Fruit fly (Drosophila melanogaster) whole organism, embryonic: ENCODE measurements around the gene rempA.

ENCODE experiments used
- Atf6 ChIP-seq: fragments of 200-800 bp; sonication (Bioruptor generic); IDR thresholded peaks from 2 replicates; pipeline ENCODE4 v1.3.6; 2022; ENCODE audit warnings: missing biosample characterization, missing genetic modification characterization
- B-H2 ChIP-seq: fragments of 200-800 bp; sonication (Bioruptor generic); optimal IDR thresholded peaks from 2 replicates; lab custom pipeline; 2018; ENCODE audit warnings: missing biosample characterization, mild to moderate bottlenecking, missing genetic modification characterization
- CG10147 ChIP-seq: fragments of 200-800 bp; sonication (Bioruptor generic); optimal IDR thresholded peaks from 2 replicates; lab custom pipeline; 2019; ENCODE audit warnings: missing biosample characterization, mild to moderate bottlenecking, missing genetic modification characterization, moderate library complexity
- CG1024 ChIP-seq: fragments of 200-800 bp; sonication (Bioruptor generic); IDR thresholded peaks from 2 replicates; pipeline ENCODE4 v1.3.6; 2022; ENCODE audit warnings: missing biosample characterization, missing genetic modification characterization
- CG10274 ChIP-seq: fragments of 200-800 bp; sonication (Bioruptor generic); optimal IDR thresholded peaks from 3 replicates; lab custom pipeline; 2017; ENCODE audit warnings: missing biosample characterization, mild to moderate bottlenecking, missing genetic modification characterization
- CG10979 ChIP-seq: fragments of 200-800 bp; sonication (Bioruptor generic); optimal IDR thresholded peaks from 2 replicates; lab custom pipeline; 2018; ENCODE audit warnings: missing biosample characterization, mild to moderate bottlenecking, missing genetic modification characterization, moderate library complexity
- CG11560 ChIP-seq: fragments of 200-800 bp; sonication (Bioruptor generic); IDR thresholded peaks from 3 replicates; pipeline ENCODE4 v1.3.6; 2022; ENCODE audit warnings: missing biosample characterization, missing genetic modification characterization
- CG12391 ChIP-seq: fragments of 200-800 bp; sonication (Bioruptor generic); optimal IDR thresholded peaks from 3 replicates; lab custom pipeline; 2018; ENCODE audit warnings: missing biosample characterization, mild to moderate bottlenecking, missing genetic modification characterization, moderate library complexity
- CG13894 ChIP-seq: fragments of 200-800 bp; sonication (Bioruptor generic); optimal IDR thresholded peaks from 3 replicates; lab custom pipeline; 2018; ENCODE audit warnings: missing biosample characterization, mild to moderate bottlenecking, missing genetic modification characterization, moderate library complexity
- CG15073 ChIP-seq: fragments of 200-800 bp; sonication (Bioruptor generic); optimal IDR thresholded peaks from 2 replicates; lab custom pipeline; 2016; ENCODE audit warnings: missing biosample characterization, missing genetic modification characterization
- CG1603 ChIP-seq: fragments of 200-800 bp; sonication (Bioruptor generic); optimal IDR thresholded peaks from 2 replicates; lab custom pipeline; 2019; ENCODE audit warnings: missing biosample characterization, mild to moderate bottlenecking, missing genetic modification characterization, moderate library complexity
- CG16815 ChIP-seq: fragments of 200-800 bp; sonication (Bioruptor generic); optimal IDR thresholded peaks from 3 replicates; lab custom pipeline; 2017; ENCODE audit warnings: missing biosample characterization, mild to moderate bottlenecking, missing genetic modification characterization
- CG16863 ChIP-seq: fragments of 200-800 bp; sonication (Bioruptor generic); optimal IDR thresholded peaks from 3 replicates; lab custom pipeline; 2016; ENCODE audit warnings: missing biosample characterization, missing genetic modification characterization
- CG17328 ChIP-seq: fragments of 200-800 bp; sonication (Bioruptor generic); IDR thresholded peaks from 2 replicates; pipeline ENCODE4 v1.3.6; 2022; ENCODE audit warnings: missing biosample characterization, missing genetic modification characterization
- CG18476 ChIP-seq: fragments of 200-800 bp; sonication (Bioruptor generic); optimal IDR thresholded peaks from 2 replicates; lab custom pipeline; 2016; ENCODE audit warnings: missing biosample characterization, mild to moderate bottlenecking, missing genetic modification characterization
- CG18599 ChIP-seq: fragments of 200-800 bp; sonication (Bioruptor generic); optimal IDR thresholded peaks from 3 replicates; lab custom pipeline; 2017; ENCODE audit warnings: missing biosample characterization, missing genetic modification characterization, mild to moderate bottlenecking, moderate library complexity, missing genetic modification reagents
- CG2120 ChIP-seq: fragments of 200-800 bp; sonication (Bioruptor generic); optimal IDR thresholded peaks from 3 replicates; lab custom pipeline; 2016; ENCODE audit warnings: missing biosample characterization, missing genetic modification characterization
- CG2678 ChIP-seq: fragments of 200-800 bp; sonication (Bioruptor generic); optimal IDR thresholded peaks from 3 replicates; lab custom pipeline; 2019; ENCODE audit warnings: missing biosample characterization, mild to moderate bottlenecking, missing genetic modification characterization, moderate library complexity
- CG30403 ChIP-seq: fragments of 200-800 bp; sonication (Bioruptor generic); optimal IDR thresholded peaks from 3 replicates; lab custom pipeline; 2016; ENCODE audit warnings: missing biosample characterization, missing genetic modification characterization
- CG4707 ChIP-seq: fragments of 200-800 bp; sonication (Bioruptor generic); optimal IDR thresholded peaks from 2 replicates; lab custom pipeline; 2018; ENCODE audit warnings: missing biosample characterization, mild to moderate bottlenecking, missing genetic modification characterization, moderate library complexity
- CG7556 ChIP-seq: fragments of 200-800 bp; sonication (Bioruptor generic); optimal IDR thresholded peaks from 2 replicates; lab custom pipeline; 2017; ENCODE audit warnings: missing biosample characterization, mild to moderate bottlenecking, missing genetic modification characterization
- CG7839 ChIP-seq: fragments of 200-800 bp; sonication (Bioruptor generic); optimal IDR thresholded peaks from 3 replicates; lab custom pipeline; 2018; ENCODE audit warnings: missing biosample characterization, mild to moderate bottlenecking, missing genetic modification characterization, moderate library complexity
- CTCF ChIP-seq: fragments of 200-800 bp; sonication (Bioruptor generic); optimal IDR thresholded peaks from 2 replicates; lab custom pipeline; 2017; ENCODE audit warnings: missing biosample characterization, mild to moderate bottlenecking, missing genetic modification characterization, moderate library complexity
- CoRest ChIP-seq: fragments of 200-800 bp; sonication (Bioruptor generic); optimal IDR thresholded peaks from 3 replicates; lab custom pipeline; 2018; ENCODE audit warnings: missing biosample characterization, mild to moderate bottlenecking, missing genetic modification characterization, moderate library complexity
- D19A ChIP-seq: fragments of 200-800 bp; optimal IDR thresholded peaks from 3 replicates; lab custom pipeline; 2019; ENCODE audit warnings: missing biosample characterization, mild to moderate bottlenecking, missing genetic modification characterization, moderate library complexity
- Deaf1 ChIP-seq: fragments of 200-800 bp; optimal IDR thresholded peaks from 3 replicates; lab custom pipeline; 2019; ENCODE audit warnings: missing biosample characterization, mild to moderate bottlenecking, missing genetic modification characterization, moderate library complexity
- Dll ChIP-seq: fragments of 200-800 bp; sonication (Bioruptor generic); IDR thresholded peaks from 4 replicates; pipeline ENCODE4 v1.3.6; 2022; ENCODE audit warnings: missing biosample characterization, missing genetic modification characterization; ENCODE audit not compliant: partially characterized antibody
- Ets65A ChIP-seq: fragments of 200-800 bp; sonication (Bioruptor generic); peaks from one replicate; lab custom pipeline; 2016; ENCODE audit warnings: missing biosample characterization, missing genetic modification characterization
- Hmr ChIP-seq: fragments of 200-800 bp; sonication (Bioruptor generic); optimal IDR thresholded peaks from 3 replicates; lab custom pipeline; 2017; ENCODE audit warnings: mild to moderate bottlenecking, missing biosample characterization, missing genetic modification reagents, missing genetic modification characterization
- Med ChIP-seq: fragments of 200-800 bp; sonication (Bioruptor generic); peaks from one replicate; lab custom pipeline; 2016; ENCODE audit warnings: missing biosample characterization, missing genetic modification characterization, mild to moderate bottlenecking, inconsistent platforms, moderate library complexity
- Nf-YC ChIP-seq: fragments of 200-800 bp; optimal IDR thresholded peaks from 3 replicates; lab custom pipeline; 2019; ENCODE audit warnings: missing biosample characterization, mild to moderate bottlenecking, missing genetic modification characterization, moderate library complexity
- Sox102F ChIP-seq: fragments of 200-800 bp; sonication (Bioruptor generic); optimal IDR thresholded peaks from 2 replicates; lab custom pipeline; 2018; ENCODE audit warnings: missing biosample characterization, mild to moderate bottlenecking, missing genetic modification characterization, moderate library complexity
- Xrp1 ChIP-seq: fragments of 200-800 bp; sonication (Bioruptor generic); IDR thresholded peaks from 2 replicates; pipeline ENCODE4 v1.3.6; 2022; ENCODE audit warnings: missing biosample characterization, missing genetic modification characterization
- chinmo ChIP-seq: fragments of 200-800 bp; sonication (Bioruptor generic); IDR thresholded peaks from 4 replicates; pipeline ENCODE4 v1.3.6; 2022; ENCODE audit warnings: missing biosample characterization, missing genetic modification characterization; ENCODE audit not compliant: partially characterized antibody
- cwo ChIP-seq: fragments of 200-800 bp; sonication (Bioruptor generic); optimal IDR thresholded peaks from 3 replicates; lab custom pipeline; 2017; ENCODE audit warnings: missing biosample characterization, missing genetic modification characterization, mild to moderate bottlenecking, moderate library complexity, missing genetic modification reagents
- fd96Cb ChIP-seq: fragments of 200-800 bp; sonication (Bioruptor generic); optimal IDR thresholded peaks from 2 replicates; lab custom pipeline; 2018; ENCODE audit warnings: missing biosample characterization, mild to moderate bottlenecking, missing genetic modification characterization, moderate library complexity
- gem ChIP-seq: fragments of 200-800 bp; sonication (Bioruptor generic); optimal IDR thresholded peaks from 2 replicates; lab custom pipeline; 2019; ENCODE audit warnings: missing biosample characterization, mild to moderate bottlenecking, missing genetic modification characterization, moderate library complexity
- grau ChIP-seq: fragments of 200-800 bp; optimal IDR thresholded peaks from 3 replicates; lab custom pipeline; 2019; ENCODE audit warnings: missing biosample characterization, mild to moderate bottlenecking, missing genetic modification characterization, moderate library complexity
- h ChIP-seq: fragments of >200 bp; optimal IDR thresholded peaks from 2 replicates; lab custom pipeline; 2017
- her ChIP-seq: fragments of 200-800 bp; sonication (Bioruptor generic); optimal IDR thresholded peaks from 2 replicates; lab custom pipeline; 2016; ENCODE audit warnings: missing biosample characterization, missing genetic modification characterization
- lab ChIP-seq: fragments of 200-800 bp; sonication (Bioruptor generic); optimal IDR thresholded peaks from 3 replicates; lab custom pipeline; 2017; ENCODE audit warnings: missing biosample characterization, missing genetic modification characterization, mild to moderate bottlenecking, moderate library complexity, missing genetic modification reagents
- nerfin-2 ChIP-seq: fragments of 200-800 bp; sonication (Bioruptor generic); IDR thresholded peaks from 2 replicates; pipeline ENCODE4 v1.3.6; 2022; ENCODE audit warnings: missing biosample characterization, missing genetic modification characterization; ENCODE audit not compliant: partially characterized antibody
- nom ChIP-seq: fragments of 200-800 bp; sonication (Bioruptor generic); optimal IDR thresholded peaks from 2 replicates; lab custom pipeline; 2017; ENCODE audit warnings: missing biosample characterization, missing genetic modification characterization, mild to moderate bottlenecking, moderate library complexity, missing genetic modification reagents
- pho ChIP-seq: fragments of 200-800 bp; sonication (Bioruptor generic); optimal IDR thresholded peaks from 2 replicates; lab custom pipeline; 2016; ENCODE audit warnings: missing biosample characterization, missing genetic modification characterization
- row ChIP-seq: fragments of 200-800 bp; sonication (Bioruptor generic); IDR thresholded peaks from 3 replicates; pipeline ENCODE4 v1.3.6; 2022; ENCODE audit warnings: missing biosample characterization, missing genetic modification characterization
- sens ChIP-seq: fragments of 200-800 bp; sonication (Bioruptor generic); peaks from one replicate; lab custom pipeline; 2016; ENCODE audit warnings: missing biosample characterization, missing genetic modification characterization
- stc ChIP-seq: fragments of 200-800 bp; sonication (Bioruptor generic); IDR thresholded peaks from 2 replicates; pipeline ENCODE4 v1.3.6; 2022; ENCODE audit warnings: missing biosample characterization, missing genetic modification characterization
- wek ChIP-seq: fragments of 200-800 bp; sonication (Bioruptor generic); optimal IDR thresholded peaks from 3 replicates; lab custom pipeline; 2018; ENCODE audit warnings: missing biosample characterization, mild to moderate bottlenecking, missing genetic modification characterization, moderate library complexity

Gene rempA

dm6 chr2L:526924-527307, 33.2 kb downstream of the rempA start:
- no peak for TF ChIP-seq pho (GFP tag; lab: Kevin White, UChicago)
- no peak for TF ChIP-seq h (lab: Kevin White, UChicago)
- no peak for TF ChIP-seq CG17328 (GFP tag; lab: Robert Waterston, UW)
- no peak for TF ChIP-seq stc
- TF ChIP-seq Sox102F: peak; percentile 25
- peak; percentile 25 for TF ChIP-seq CG18599 (GFP tag; lab: Kevin White, UChicago)
- peak; percentile 8 for TF ChIP-seq Med (GFP tag; lab: Kevin White, UChicago)
- peak; percentile 64 for TF ChIP-seq sens (GFP tag; lab: Kevin White, UChicago)
- peak; percentile 2 for TF ChIP-seq CG12391 (tag; lab: Kevin White, UChicago)
- 0 out of 2 replicates have a peak, but pooled peaks have one; percentile 15 for TF ChIP-seq Xrp1
- TF ChIP-seq lab (GFP tag; lab: Kevin White, UChicago): peak; percentile 11
- peak; percentile 11 for TF ChIP-seq CG10979 (tag; lab: Kevin White, UChicago)
- peak; percentile 42; the same call in 1 of the 3 replicates for TF ChIP-seq row (GFP tag; lab: Robert Waterston, UW)
- TF ChIP-seq CG1603 (tag; lab: Kevin White, UChicago): peak; percentile 19
- peak; percentile 13 for TF ChIP-seq CG2678 (tag; lab: Kevin White, UChicago)
- TF ChIP-seq Nf-YC (tag; lab: Kevin White, UChicago): peak; percentile 39
- peak; percentile 22 for TF ChIP-seq Ets65A (GFP tag; lab: Kevin White, UChicago)
- TF ChIP-seq gem (tag; lab: Kevin White, UChicago): peak; percentile 44
- TF ChIP-seq CG10274: peak; percentile 64
- TF ChIP-seq Dll (GFP tag; lab: Robert Waterston, UW): no peak
- no peak for TF ChIP-seq her (GFP tag; lab: Kevin White, UChicago)
- TF ChIP-seq CG2120: peak; percentile 33
- peak; percentile 32 for TF ChIP-seq D19A (tag; lab: Kevin White, UChicago)
- no peak for TF ChIP-seq CoRest (tag; lab: Kevin White, UChicago)

- no peak for TF ChIP-seq wek (GFP tag; lab: Kevin White, UChicago)
- TF ChIP-seq B-H2 (GFP tag; lab: Kevin White, UChicago): no peak
- TF ChIP-seq grau (tag; lab: Kevin White, UChicago): peak; percentile 18
- peak; percentile 17 for TF ChIP-seq Deaf1 (tag; lab: Kevin White, UChicago)
- TF ChIP-seq CG1024: no peak
- TF ChIP-seq Hmr (GFP tag; lab: Kevin White, UChicago): no peak
- peak; percentile 28 for TF ChIP-seq CG10979 (tag; lab: Kevin White, UChicago)
- no peak for TF ChIP-seq nerfin-2 (GFP tag; lab: Robert Waterston, UW)
- TF ChIP-seq Ets65A (GFP tag; lab: Kevin White, UChicago): peak; percentile 35
- TF ChIP-seq sens (GFP tag; lab: Kevin White, UChicago): peak; percentile 61
- peak; percentile 5 for TF ChIP-seq cwo (GFP tag; lab: Kevin White, UChicago)
- no peak for TF ChIP-seq CG18476 (GFP tag; lab: Kevin White, UChicago)
- TF ChIP-seq CG7839 (tag; lab: Kevin White, UChicago): peak; percentile 26
- TF ChIP-seq chinmo (GFP tag; lab: Robert Waterston, UW): no peak
- no peak for TF ChIP-seq CG4707 (GFP tag; lab: Kevin White, UChicago)
- TF ChIP-seq CG2120: peak; percentile 35
- TF ChIP-seq CoRest (tag; lab: Kevin White, UChicago): peak; percentile 8
- no peak for TF ChIP-seq CG11560 (tag; lab: Robert Waterston, UW)
- TF ChIP-seq row (GFP tag; lab: Robert Waterston, UW): 0 out of 3 replicates have a peak, but pooled peaks have one; percentile 14
- no peak for TF ChIP-seq CTCF
- no peak for TF ChIP-seq Atf6 (GFP tag; lab: Robert Waterston, UW)
- peak; percentile 8 for TF ChIP-seq CG13894 (tag; lab: Kevin White, UChicago)
- no peak for TF ChIP-seq CG16815 (GFP tag; lab: Kevin White, UChicago)
- peak; percentile 24 for TF ChIP-seq CG10147 (GFP tag; lab: Kevin White, UChicago)
- TF ChIP-seq CG15073 (GFP tag; lab: Kevin White, UChicago): no peak
- TF ChIP-seq gem (tag; lab: Kevin White, UChicago): peak; percentile 27
- TF ChIP-seq fd96Cb: peak; percentile 31
- no peak for TF ChIP-seq CG16863
- TF ChIP-seq CG30403 (GFP tag; lab: Kevin White, UChicago): peak; percentile 5
- no peak for TF ChIP-seq nom (GFP tag; lab: Kevin White, UChicago)
- peak; percentile 6 for TF ChIP-seq CG7556 (GFP tag; lab: Kevin White, UChicago)
Observed at dm6 chr2L:526192-526923, 33.8 kb downstream of the rempA start.
